Worm (Caenorhabditis elegans) whole organism, L1 larva: ENCODE measurements around the gene samp-1.
A peak's percentile ranks its signal among the peaks of the same experiment; 100 is the strongest.

Experiments used
- aha-1 ChIP-seq: fragments of 150-350 bp; optimal IDR thresholded peaks from 2 replicates; lab custom pipeline; 2014; ENCODE audit warnings: missing biosample characterization, missing genetic modification characterization
- aly-2 ChIP-seq: fragments of 150-350 bp; optimal IDR thresholded peaks from 2 replicates; lab custom pipeline; 2014; ENCODE audit warnings: missing biosample characterization, missing genetic modification characterization
- ama-1 ChIP-seq: fragments of 150-350 bp; optimal IDR thresholded peaks from 2 replicates; lab custom pipeline; 2014
- irx-1 ChIP-seq: sonication (generic microtip); optimal IDR thresholded peaks from 2 replicates; lab custom pipeline; 2016; ENCODE audit warnings: missing genetic modification characterization, missing compliant biosample characterization
- lin-15B ChIP-seq: fragments of 150-350 bp; sonication (generic microtip); optimal IDR thresholded peaks from 3 replicates; lab custom pipeline; 2014; ENCODE audit warnings: missing biosample characterization, missing genetic modification characterization
- nhr-11 ChIP-seq: fragments of 150-350 bp; optimal IDR thresholded peaks from 2 replicates; lab custom pipeline; 2014; ENCODE audit warnings: missing biosample characterization, missing genetic modification characterization
- nhr-77 ChIP-seq: fragments of 150-350 bp; optimal IDR thresholded peaks from 2 replicates; lab custom pipeline; 2014; ENCODE audit warnings: missing biosample characterization, missing genetic modification characterization
- sox-4 ChIP-seq: sonication (generic microtip); optimal IDR thresholded peaks from 2 replicates; lab custom pipeline; 2016; ENCODE audit warnings: missing genetic modification characterization, missing compliant biosample characterization
- tbx-2 ChIP-seq: sonication (generic microtip); optimal IDR thresholded peaks from 2 replicates; lab custom pipeline; 2016; ENCODE audit warnings: missing genetic modification characterization, missing compliant biosample characterization
- unc-62 ChIP-seq: fragments of 150-350 bp; optimal IDR thresholded peaks from 2 replicates; lab custom pipeline; 2014; ENCODE audit warnings: missing biosample characterization, missing genetic modification reagents, missing genetic modification characterization

ce11 chrII:11286445-11286844 lies 16.2 kb upstream of the samp-1 start:
- TF ChIP-seq ama-1 (no peak), irx-1 (tag; lab: Kevin White, UChicago) (no peak), aha-1 (tag; lab: Kevin White, UChicago) (no peak), lin-15B (tag; lab: Kevin White, UChicago) (no peak), nhr-77 (tag; lab: Kevin White, UChicago) (no peak), aly-2 (no peak), sox-4 (tag; lab: Kevin White, UChicago) (no peak), tbx-2 (tag; lab: Kevin White, UChicago) (peak; percentile 47), nhr-11 (tag; lab: Kevin White, UChicago) (no peak), unc-62 (GFP tag; lab: Kevin White, UChicago) (no peak)
